Worm (Caenorhabditis elegans) whole organism, L4/young adult: ENCODE measurements around the gene crt-1.

Source experiments
- W03F9.2 ChIP-seq: fragments of 150-350 bp; optimal IDR thresholded peaks from 2 replicates; lab custom pipeline; 2014; ENCODE audit warnings: missing biosample characterization, missing genetic modification characterization
- dao-5 ChIP-seq: sonication (generic microtip); optimal IDR thresholded peaks from 2 replicates; lab custom pipeline; 2016; ENCODE audit warnings: missing genotype, missing genetic modification characterization, moderate library complexity, missing compliant biosample characterization
- him-1 ChIP-seq: sonication (generic microtip); optimal IDR thresholded peaks from 2 replicates; lab custom pipeline; 2016; ENCODE audit warnings: missing genotype, missing genetic modification reagents, missing genetic modification characterization, missing compliant biosample characterization

- no peak for TF ChIP-seq dao-5
- no peak for TF ChIP-seq him-1
- no peak for TF ChIP-seq W03F9.2
Measured at ce11 chrV:6055289-6055688, 45.1 kb downstream of the crt-1 start, which contains the start of gene srd-20.
